Worm (Caenorhabditis elegans): Measurements from ENCODE around the gene mrps-18B.

Gene mrps-18B

DNA sequence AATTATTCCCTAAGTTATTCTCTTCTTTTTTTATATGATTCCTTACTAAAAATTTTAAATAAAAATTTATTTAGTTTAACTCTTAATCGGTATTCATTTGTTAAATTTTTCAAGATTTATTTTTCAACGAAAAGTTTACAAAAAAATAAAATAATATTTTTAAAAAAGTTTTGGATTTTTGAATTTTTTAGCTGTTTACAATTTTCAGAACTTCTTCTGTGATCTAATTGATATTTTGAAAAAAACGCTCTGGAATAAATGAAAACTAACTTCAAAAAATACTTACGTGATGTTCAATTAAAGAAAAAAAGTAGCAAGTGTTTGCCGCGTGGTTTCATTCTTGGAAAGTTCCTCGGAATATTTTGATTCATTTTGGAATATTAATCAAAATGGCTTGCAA lies 19.8 kb downstream of the mrps-18B start, which contains the start of gene decr-1.2:
Gene decr-1.2, plus strand, starts transcription at position 301 of the 400 bp plus-strand sequence.
- TF ChIP-seq skn-1 (tag; optimal IDR thresholded peaks at IDR 0.05) (no peak), egl-5 (tag; optimal IDR thresholded peaks at IDR 0.05) (no peak), pqm-1 (tag; optimal IDR thresholded peaks at IDR 0.05) (no peak), tbx-2 (tag; optimal IDR thresholded peaks at IDR 0.05) (no peak), ama-1 (optimal IDR thresholded peaks at IDR 0.05) (no peak), nhr-43 (tag; optimal IDR thresholded peaks at IDR 0.05; ENCODE audit: poor library complexity, severe bottlenecking) (no peak), mml-1 (tag; optimal IDR thresholded peaks at IDR 0.05) (no peak), nhr-67 (tag; optimal IDR thresholded peaks at IDR 0.05) (no peak), unc-62 (GFP tag; optimal IDR thresholded peaks at IDR 0.05) (no peak), elt-2 (tag; optimal IDR thresholded peaks at IDR 0.05) (no peak), daf-12 (tag; optimal IDR thresholded peaks at IDR 0.05) (no peak), snpc-4 (tag; optimal IDR thresholded peaks at IDR 0.05) (no peak), sea-2 (GFP tag; optimal IDR thresholded peaks at IDR 0.05) (no peak), nhr-28 (tag; optimal IDR thresholded peaks at IDR 0.05) (no peak), aly-2 (tag; optimal IDR thresholded peaks at IDR 0.05) (no peak), lin-39 (tag; optimal IDR thresholded peaks at IDR 0.05) (no peak), eor-1 (tag; optimal IDR thresholded peaks at IDR 0.05) (no peak), fkh-10 (GFP tag; optimal IDR thresholded peaks at IDR 0.05) (no peak), ceh-16 (tag; optimal IDR thresholded peaks at IDR 0.05) (no peak)

DNA sequence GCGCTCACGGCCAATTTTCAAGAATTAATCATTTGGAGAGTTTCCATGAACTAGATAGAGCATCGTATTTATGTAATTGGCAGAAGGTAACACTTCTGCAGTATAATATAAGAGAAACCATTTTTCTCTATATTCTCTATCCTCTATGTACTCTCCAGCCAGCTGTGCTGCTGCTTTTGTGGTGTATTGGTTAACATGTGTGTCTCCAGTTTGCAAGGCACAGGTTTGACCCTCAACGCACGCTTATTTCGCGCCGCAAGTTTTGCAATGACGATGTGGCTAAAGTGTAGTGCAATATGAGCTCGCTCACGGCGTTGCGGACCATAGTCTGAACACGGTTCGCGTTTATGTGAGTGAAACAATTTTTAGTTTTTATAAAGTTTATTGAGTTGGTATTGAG lies 21.5 kb downstream of the mrps-18B start:
- TF ChIP-seq skn-1 (tag; optimal IDR thresholded peaks at IDR 0.05) (peak; percentile 36), egl-5 (tag; optimal IDR thresholded peaks at IDR 0.05) (no peak), jun-1 (tag; optimal IDR thresholded peaks at IDR 0.05) (peak; percentile 17), fkh-10 (GFP tag; optimal IDR thresholded peaks at IDR 0.05) (no peak), egl-27 (tag; optimal IDR thresholded peaks at IDR 0.05) (peak; percentile 22), tbx-2 (tag; optimal IDR thresholded peaks at IDR 0.05) (peak; percentile 42), nhr-43 (tag; optimal IDR thresholded peaks at IDR 0.05; ENCODE audit: poor library complexity, severe bottlenecking) (peak; percentile 70), ceh-28 (tag; optimal IDR thresholded peaks at IDR 0.05) (no peak), lsy-12 (tag; optimal IDR thresholded peaks at IDR 0.05) (peak; percentile 22), nfya-1 (tag; optimal IDR thresholded peaks at IDR 0.05; ENCODE audit: insufficient read depth) (peak; percentile 52), pha-4 (tag; optimal IDR thresholded peaks at IDR 0.05) (peak; percentile 77), ZK546.5 (tag; optimal IDR thresholded peaks at IDR 0.05) (no peak), lin-39 (tag; optimal IDR thresholded peaks at IDR 0.05) (peak; percentile 54), nhr-25 (tag; optimal IDR thresholded peaks at IDR 0.05) (peak; percentile 40), snpc-4 (tag; optimal IDR thresholded peaks at IDR 0.05) (peak; percentile 11), elt-2 (tag; optimal IDR thresholded peaks at IDR 0.05) (peak; percentile 36), nhr-28 (tag; optimal IDR thresholded peaks at IDR 0.05) (no peak)

- TF ChIP-seq eor-1 (tag; optimal IDR thresholded peaks at IDR 0.05), result no peak
- TF ChIP-seq nhr-11 (tag; optimal IDR thresholded peaks at IDR 0.05), result no peak
- peak; percentile 47 for TF ChIP-seq fkh-10 (GFP tag; optimal IDR thresholded peaks at IDR 0.05)
- TF ChIP-seq nhr-237 (tag; optimal IDR thresholded peaks at IDR 0.05), result no peak
- TF ChIP-seq ceh-82 (tag; optimal IDR thresholded peaks at IDR 0.05), result no peak
- TF ChIP-seq tbx-2 (tag; optimal IDR thresholded peaks at IDR 0.05), result no peak
Observed at ce11 chrII:8551100-8551499, 25.6 kb downstream of the mrps-18B start.

ce11 chrII:8554568-8554967 lies 29.1 kb downstream of the mrps-18B start:
- no peak for TF ChIP-seq nfya-1 (tag; optimal IDR thresholded peaks at IDR 0.05; ENCODE audit: insufficient read depth)
- no peak for TF ChIP-seq pqm-1 (tag; optimal IDR thresholded peaks at IDR 0.05)
- TF ChIP-seq daf-12 (tag; optimal IDR thresholded peaks at IDR 0.05), result no peak
- TF ChIP-seq egl-27 (tag; optimal IDR thresholded peaks at IDR 0.05), result no peak
- no peak for TF ChIP-seq R02D3.7 (tag; optimal IDR thresholded peaks at IDR 0.05)
- TF ChIP-seq nhr-237 (tag; optimal IDR thresholded peaks at IDR 0.05), result no peak
- no peak for TF ChIP-seq unc-39 (tag; optimal IDR thresholded peaks at IDR 0.05)
- TF ChIP-seq nhr-77 (tag; optimal IDR thresholded peaks at IDR 0.05), result no peak

- TF ChIP-seq mdl-1 (tag; optimal IDR thresholded peaks at IDR 0.05), result no peak
- no peak for TF ChIP-seq nhr-237 (tag; optimal IDR thresholded peaks at IDR 0.05)
- no peak for TF ChIP-seq R02D3.7 (tag; optimal IDR thresholded peaks at IDR 0.05)
- TF ChIP-seq egl-27 (tag; optimal IDR thresholded peaks at IDR 0.05), result no peak
- no peak for TF ChIP-seq fkh-10 (GFP tag; optimal IDR thresholded peaks at IDR 0.05)
- no peak for TF ChIP-seq ZK546.5 (tag; optimal IDR thresholded peaks at IDR 0.05)
- TF ChIP-seq sea-2 (GFP tag; optimal IDR thresholded peaks at IDR 0.05), result no peak
- TF ChIP-seq nhr-25 (tag; optimal IDR thresholded peaks at IDR 0.05), result no peak
- TF ChIP-seq nhr-28 (tag; optimal IDR thresholded peaks at IDR 0.05), result no peak
- no peak for TF ChIP-seq nhr-76 (tag; optimal IDR thresholded peaks at IDR 0.05)
- no peak for TF ChIP-seq aly-2 (tag; optimal IDR thresholded peaks at IDR 0.05)
- TF ChIP-seq jun-1 (tag; optimal IDR thresholded peaks at IDR 0.05), result no peak
- no peak for TF ChIP-seq fos-1 (tag; optimal IDR thresholded peaks at IDR 0.05)
- TF ChIP-seq elt-3 (tag; optimal IDR thresholded peaks at IDR 0.05), result no peak
Observed at ce11 chrII:8556166-8556565, 30.7 kb downstream of the mrps-18B start, which contains the start of gene glb-27. glb-27 (minus strand) TSS chrII:8556266.
